Worm (Caenorhabditis elegans): ENCODE results near the gene F53H4.6.

Gene F53H4.6

ce11 chrX:15846552-15846951, 13.9 kb downstream of the F53H4.6 start (continued):
- TF ChIP-seq unc-130 (GFP tag; optimal IDR thresholded peaks at IDR 0.05), result no peak

DNA sequence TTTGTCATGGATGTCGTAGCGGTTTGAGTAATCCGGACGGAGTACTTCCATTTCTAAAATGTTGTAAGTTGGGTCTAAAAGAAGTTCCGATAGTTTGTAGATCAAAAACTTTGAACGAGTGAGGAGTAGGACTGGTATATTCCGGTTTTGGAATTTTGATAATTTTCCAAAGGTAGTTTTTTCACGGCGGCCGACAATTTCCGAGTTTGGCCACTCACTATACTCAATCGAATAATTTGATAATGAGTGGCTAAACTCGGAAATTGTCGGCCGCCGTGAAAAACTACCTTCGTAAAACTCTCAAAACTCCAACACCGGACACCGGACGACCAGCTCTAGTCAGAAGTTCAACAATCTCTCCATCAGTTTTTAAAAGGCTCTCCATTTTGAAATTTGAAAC, 16.1 kb downstream of the F53H4.6 start:
- TF ChIP-seq tra-1 (GFP tag; IDR thresholded peaks at IDR 0.05), result no peak
- TF ChIP-seq attf-4 (tag; optimal IDR thresholded peaks at IDR 0.05), result no peak
- TF ChIP-seq nhr-10 (tag; optimal IDR thresholded peaks at IDR 0.05), result no peak
- no peak for TF ChIP-seq sdz-12 (GFP tag; optimal IDR thresholded peaks at IDR 0.05)
- TF ChIP-seq aly-2 (tag; optimal IDR thresholded peaks at IDR 0.05), result no peak
- TF ChIP-seq mdt-29 (GFP tag; IDR thresholded peaks at IDR 0.05), result no peak
- TF ChIP-seq fos-1 (tag; optimal IDR thresholded peaks at IDR 0.05), result no peak
- TF ChIP-seq ceh-62 (tag; optimal IDR thresholded peaks at IDR 0.05), result no peak
- no peak for TF ChIP-seq lin-1 (GFP tag; IDR thresholded peaks at IDR 0.05)
- TF ChIP-seq ztf-11 (tag; optimal IDR thresholded peaks at IDR 0.05), result no peak
- no peak for TF ChIP-seq ctbp-1 (GFP tag; IDR thresholded peaks at IDR 0.05)
- TF ChIP-seq F44E2.7 (GFP tag; IDR thresholded peaks at IDR 0.05), result no peak
- TF ChIP-seq cey-2 (tag; optimal IDR thresholded peaks at IDR 0.05; ENCODE audit: borderline replicate concordance, insufficient read depth), result no peak
- no peak for TF ChIP-seq daf-8 (GFP tag; IDR thresholded peaks at IDR 0.05)
- no peak for TF ChIP-seq nhr-48 (tag; optimal IDR thresholded peaks at IDR 0.05)
- TF ChIP-seq snpc-4 (tag; optimal IDR thresholded peaks at IDR 0.05), result no peak
- no peak for TF ChIP-seq nhr-76 (tag; optimal IDR thresholded peaks at IDR 0.05)
- TF ChIP-seq zag-1 (tag; optimal IDR thresholded peaks at IDR 0.05), result no peak
- no peak for TF ChIP-seq T20F7.1 (GFP tag; optimal IDR thresholded peaks at IDR 0.05)
- no peak for TF ChIP-seq tag-97 (GFP tag; IDR thresholded peaks at IDR 0.05)

DNA sequence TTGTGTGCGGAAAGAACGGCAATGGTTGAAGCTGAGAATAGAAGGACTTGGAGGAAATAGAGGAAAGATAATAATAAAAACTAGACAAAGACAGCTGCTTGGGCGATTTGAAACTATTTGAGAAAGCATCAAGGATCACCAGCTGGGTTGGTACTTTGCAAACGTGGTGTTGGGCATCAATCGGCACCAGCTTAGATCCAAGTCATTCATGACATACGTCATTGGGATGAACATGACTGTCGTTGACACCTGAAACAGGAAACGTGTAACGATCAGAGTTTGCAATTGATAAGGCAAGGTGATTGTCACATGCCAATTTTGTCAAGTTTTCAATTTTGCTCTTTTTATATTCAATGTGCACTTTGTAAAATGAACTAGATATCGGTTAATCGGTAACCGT, 17.9 kb downstream of the F53H4.6 start:
- TF ChIP-seq nhr-237 (tag; optimal IDR thresholded peaks at IDR 0.05) (no peak), ceh-32 (tag; optimal IDR thresholded peaks at IDR 0.05; ENCODE audit: poor library complexity) (no peak), ceh-82 (tag; optimal IDR thresholded peaks at IDR 0.05) (no peak), unc-130 (GFP tag; optimal IDR thresholded peaks at IDR 0.05) (no peak), madf-5 (GFP tag; IDR thresholded peaks at IDR 0.05) (no peak), egl-27 (tag; optimal IDR thresholded peaks at IDR 0.05) (no peak), nhr-25 (tag; optimal IDR thresholded peaks at IDR 0.05; ENCODE audit: borderline replicate concordance, insufficient read depth) (no peak), tra-1 (GFP tag; IDR thresholded peaks at IDR 0.05) (peak; percentile 83), nhr-102 (tag; optimal IDR thresholded peaks at IDR 0.05) (peak; percentile 78), aly-2 (tag; optimal IDR thresholded peaks at IDR 0.05) (no peak), vab-7 (GFP tag; IDR thresholded peaks at IDR 0.05) (no peak), lin-15B (tag; optimal IDR thresholded peaks at IDR 0.05) (no peak), ceh-62 (tag; optimal IDR thresholded peaks at IDR 0.05) (no peak), F44E2.7 (GFP tag; IDR thresholded peaks at IDR 0.05) (no peak), Y5F2A.4 (GFP tag; optimal IDR thresholded peaks at IDR 0.05) (no peak), nhr-76 (tag; optimal IDR thresholded peaks at IDR 0.05) (no peak), attf-4 (tag; optimal IDR thresholded peaks at IDR 0.05) (no peak), hif-1 (tag; optimal IDR thresholded peaks at IDR 0.05) (peak in 1 of 2 experiments; percentile 26), ZK337.2 (GFP tag; IDR thresholded peaks at IDR 0.05) (no peak), aha-1 (tag) (no peak), R02D3.7 (tag; optimal IDR thresholded peaks at IDR 0.05) (no peak), snpc-1.2 (GFP tag; IDR thresholded peaks at IDR 0.05) (no peak), duxl-1 (tag; optimal IDR thresholded peaks at IDR 0.05; ENCODE audit: poor library complexity) (no peak), tag-97 (GFP tag; IDR thresholded peaks at IDR 0.05) (no peak), D1046.2 (GFP tag; IDR thresholded peaks at IDR 0.05) (no peak), nhr-11 (tag; optimal IDR thresholded peaks at IDR 0.05) (no peak), nhr-41 (GFP tag; IDR thresholded peaks at IDR 0.05) (no peak), gei-8 (GFP tag; optimal IDR thresholded peaks at IDR 0.05) (no peak), pqm-1 (tag; optimal IDR thresholded peaks at IDR 0.05) (peak; percentile 50), T26A8.4 (GFP tag; IDR thresholded peaks at IDR 0.05) (peak; percentile 78), arid-1 (GFP tag; conservative IDR thresholded peaks at IDR 0.05) (0 out of 2 replicates have a peak, but pooled peaks have one; percentile 21), F37D6.2 (tag; optimal IDR thresholded peaks at IDR 0.05) (no peak), sdz-12 (GFP tag; optimal IDR thresholded peaks at IDR 0.05) (no peak), pha-4 (GFP tag; IDR thresholded peaks at IDR 0.05) (peak; percentile 52; the same call in 1 of the 2 replicates), pha-4 (tag; optimal IDR thresholded peaks at IDR 0.05) (no peak), mep-1 (tag; optimal IDR thresholded peaks at IDR 0.05) (no peak)
